Fruit fly (Drosophila melanogaster): ENCODE data around the gene CG32579.

CG32579 gene

dm6 chrX:16313078-16313875 is 9.8 kb upstream of the CG32579 start, which contains the start of the genes CG9915 and SWIP (continued):
- TF ChIP-seq CG12659 (GFP tag; optimal IDR thresholded peaks at IDR 0.05) (peak; percentile 44), nerfin-2 (GFP tag; IDR thresholded peaks at IDR 0.05; ENCODE audit: partially characterized antibody) (peak; percentile 77), CG8924 (tag; optimal IDR thresholded peaks at IDR 0.05) (peak; percentile 33), Meics (GFP tag; optimal IDR thresholded peaks at IDR 0.05) (peak; percentile 25), Opbp (GFP tag; IDR thresholded peaks at IDR 0.05; ENCODE audit: partially characterized antibody) (peak; percentile 79; the same call in 2 of the 3 replicates), gem (tag; optimal IDR thresholded peaks at IDR 0.05) (peak; percentile 40), GATAe (GFP tag; conservative IDR thresholded peaks at IDR 0.05) (no peak), Xrp1 (GFP tag; IDR thresholded peaks at IDR 0.05) (peak; percentile 26; the same call in 1 of the 2 replicates), sens (GFP tag) (peak; percentile 35), trh (GFP tag; optimal IDR thresholded peaks at IDR 0.05) (no peak), unc-4 (GFP tag; IDR thresholded peaks at IDR 0.05; ENCODE audit: partially characterized antibody) (0 out of 2 replicates have a peak, but pooled peaks have one; percentile 46), Ptx1 (GFP tag; IDR thresholded peaks at IDR 0.05) (no peak), row (GFP tag; IDR thresholded peaks at IDR 0.05) (peak; percentile 62; the same call in 2 of the 3 replicates), CG2120 (GFP tag; optimal IDR thresholded peaks at IDR 0.05) (peak; percentile 24), Dp (GFP tag; optimal IDR thresholded peaks at IDR 0.05) (peak; percentile 43), nmo (GFP tag; optimal IDR thresholded peaks at IDR 0.05) (peak; percentile 13), E2f2 (GFP tag; IDR thresholded peaks at IDR 0.05) (peak; percentile 48), gsb (GFP tag; IDR thresholded peaks at IDR 0.05) (no peak), CG6791 (GFP tag; IDR thresholded peaks at IDR 0.05; ENCODE audit: partially characterized antibody) (peak; percentile 74), CG9727 (GFP tag; optimal IDR thresholded peaks at IDR 0.05) (peak; percentile 22), CG2712 (tag; optimal IDR thresholded peaks at IDR 0.05) (peak; percentile 12), Dll (GFP tag; IDR thresholded peaks at IDR 0.05; ENCODE audit: partially characterized antibody) (peak; percentile 56), gro (GFP tag; optimal IDR thresholded peaks at IDR 0.05) (peak; percentile 2), Fer3 (tag; optimal IDR thresholded peaks at IDR 0.05) (no peak), Sox102F (GFP tag; optimal IDR thresholded peaks at IDR 0.05) (no peak), CG13894 (tag; optimal IDR thresholded peaks at IDR 0.05) (no peak), sna (GFP tag; IDR thresholded peaks at IDR 0.05; ENCODE audit: partially characterized antibody) (peak; percentile 41; the same call in 1 of the 2 replicates), knrl (GFP tag; IDR thresholded peaks at IDR 0.05; ENCODE audit: partially characterized antibody) (peak; percentile 12; the same call in 1 of the 3 replicates), CG18619 (GFP tag; optimal IDR thresholded peaks at IDR 0.05) (peak; percentile 12), CG3847 (GFP tag; IDR thresholded peaks at IDR 0.05) (peak; percentile 24; the same call in 1 of the 2 replicates), Bgb (GFP tag; IDR thresholded peaks at IDR 0.05; ENCODE audit: partially characterized antibody) (peak; percentile 73), HLH4C (GFP tag; IDR thresholded peaks at IDR 0.05; ENCODE audit: partially characterized antibody) (peak; percentile 83), ken (GFP tag; IDR thresholded peaks at IDR 0.05) (0 out of 3 replicates have a peak, but pooled peaks have one; percentile 14), CG3281 (GFP tag; optimal IDR thresholded peaks at IDR 0.05) (peak; percentile 27), tna (GFP tag; IDR thresholded peaks at IDR 0.05; ENCODE audit: partially characterized antibody) (peak; percentile 75), CrebB (tag; optimal IDR thresholded peaks at IDR 0.05) (no peak), CG18262 (tag; optimal IDR thresholded peaks at IDR 0.05) (peak; percentile 34), Dref (GFP tag; IDR thresholded peaks at IDR 0.05) (peak; percentile 68), Myb (GFP tag; optimal IDR thresholded peaks at IDR 0.05) (no peak), CG17829 (tag; optimal IDR thresholded peaks at IDR 0.05) (peak; percentile 23), Pdp1 (GFP tag; optimal IDR thresholded peaks at IDR 0.05) (peak in 1 of 2 experiments; percentile 36), sob (GFP tag; IDR thresholded peaks at IDR 0.05) (no peak), usp (GFP tag; optimal IDR thresholded peaks at IDR 0.05) (no peak), CG10979 (tag; optimal IDR thresholded peaks at IDR 0.05) (peak; percentile 22), Nf-YC (tag; optimal IDR thresholded peaks at IDR 0.05) (peak; percentile 16), Spps (tag; optimal IDR thresholded peaks at IDR 0.05) (no peak), CG12391 (tag; optimal IDR thresholded peaks at IDR 0.05) (peak; percentile 50)
